Worm (Caenorhabditis elegans): ENCODE results near the gene E02C12.6.

Gene E02C12.6

DNA sequence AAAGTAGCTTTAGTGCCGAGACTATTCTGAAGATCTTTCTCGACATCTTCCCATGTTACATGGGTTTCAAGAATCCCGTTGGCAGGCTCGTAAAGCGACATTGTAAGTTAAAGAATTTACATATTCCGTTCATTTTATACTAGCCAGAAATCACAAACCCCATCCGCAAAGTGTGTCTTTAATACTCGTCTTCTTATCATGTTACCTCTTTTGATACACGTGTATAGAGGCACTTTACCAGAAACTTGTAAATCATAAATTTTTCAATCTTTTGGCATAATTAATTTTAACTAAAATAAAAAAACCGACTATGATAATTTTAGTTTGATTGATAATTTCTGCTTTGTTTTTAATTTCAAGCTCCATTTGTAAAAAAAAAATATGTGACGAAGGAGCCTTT, at the start of gene E02C12.6:
E02C12.6 (minus strand) TSS at position 101 of the 400 bp plus-strand sequence.
- TF ChIP-seq mxl-3 (GFP tag; optimal IDR thresholded peaks at IDR 0.05) (no peak), lim-7 (GFP tag; IDR thresholded peaks at IDR 0.05) (no peak), pqm-1 (tag; optimal IDR thresholded peaks at IDR 0.05) (peak; percentile 51), dmd-6 (GFP tag; IDR thresholded peaks at IDR 0.05) (peak; percentile 12; the same call in 1 of the 2 replicates), nhr-28 (tag; optimal IDR thresholded peaks at IDR 0.05) (peak; percentile 10)

DNA sequence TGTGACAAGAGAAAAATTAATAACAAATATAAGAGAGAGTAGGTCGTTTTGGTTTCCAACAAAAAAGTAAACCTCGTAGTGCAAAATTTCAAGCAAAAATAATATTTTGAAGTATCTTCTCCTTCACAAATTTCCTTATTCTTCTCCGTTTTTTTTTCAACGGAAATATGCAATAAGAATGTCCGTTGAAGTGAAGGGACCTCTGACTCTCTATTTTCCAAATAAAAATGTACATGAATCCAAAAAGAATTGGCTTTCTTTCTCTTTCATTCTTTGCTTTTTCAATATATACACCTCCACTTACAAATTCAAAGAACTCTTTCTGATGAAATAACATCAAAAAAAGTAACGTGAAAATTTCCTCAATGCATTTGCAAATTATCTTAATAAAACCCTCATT, 45.7 kb upstream of the E02C12.6 start, which contains the start of gene F36D4.1:
F36D4.1 (plus strand) TSS at position 301 of the 400 bp plus-strand sequence.
- TF ChIP-seq D1046.2 (GFP tag; IDR thresholded peaks at IDR 0.05), result no peak
- no peak for TF ChIP-seq mxl-3 (GFP tag; optimal IDR thresholded peaks at IDR 0.05)
- TF ChIP-seq ama-1 (optimal IDR thresholded peaks at IDR 0.05), result no peak
- no peak for TF ChIP-seq daf-8 (GFP tag; IDR thresholded peaks at IDR 0.05)
- no peak for TF ChIP-seq dmd-9 (GFP tag; IDR thresholded peaks at IDR 0.05)

DNA sequence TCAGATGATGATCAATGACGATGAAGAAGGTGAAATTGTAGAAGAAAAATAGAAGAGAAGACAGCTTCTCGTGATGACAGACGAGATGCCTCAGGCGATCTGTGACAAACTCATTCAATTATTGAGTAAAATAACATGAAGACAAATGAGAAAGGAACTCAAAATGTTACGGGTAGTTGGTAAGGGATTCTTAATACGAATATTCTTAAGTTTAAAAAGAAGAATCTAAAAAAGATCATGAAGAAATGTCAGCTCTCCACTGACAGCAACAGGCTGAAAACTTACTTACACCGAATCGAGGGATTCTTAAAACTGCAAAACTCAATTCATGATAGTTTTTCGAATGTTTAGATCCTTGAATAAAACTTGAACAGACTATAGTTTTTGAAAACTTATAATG, 43.6 kb upstream of the E02C12.6 start, which contains the start of gene F36D4.4:
F36D4.4 (minus strand) TSS at position 101 of the 400 bp plus-strand sequence.
- no peak for TF ChIP-seq ceh-44 (GFP tag; IDR thresholded peaks at IDR 0.05)
- no peak for TF ChIP-seq hlh-30 (tag; optimal IDR thresholded peaks at IDR 0.05; ENCODE audit: insufficient read depth)
- no peak for TF ChIP-seq mxl-3 (GFP tag; optimal IDR thresholded peaks at IDR 0.05)
- TF ChIP-seq lin-13 (GFP tag; optimal IDR thresholded peaks at IDR 0.05), result no peak
- no peak for TF ChIP-seq lin-15B (tag; optimal IDR thresholded peaks at IDR 0.05)
- no peak for TF ChIP-seq D1046.2 (GFP tag; IDR thresholded peaks at IDR 0.05)
- TF ChIP-seq Y75B8A.6 (GFP tag; IDR thresholded peaks at IDR 0.05), result no peak
- TF ChIP-seq cey-2 (tag; optimal IDR thresholded peaks at IDR 0.05; ENCODE audit: borderline replicate concordance, insufficient read depth), result no peak
- no peak for TF ChIP-seq unc-62 (GFP tag; optimal IDR thresholded peaks at IDR 0.05 in 1 of 2)
- no peak for TF ChIP-seq unc-62 (tag; optimal IDR thresholded peaks at IDR 0.05)
- TF ChIP-seq nhr-111 (GFP tag; optimal IDR thresholded peaks at IDR 0.05), result no peak

DNA sequence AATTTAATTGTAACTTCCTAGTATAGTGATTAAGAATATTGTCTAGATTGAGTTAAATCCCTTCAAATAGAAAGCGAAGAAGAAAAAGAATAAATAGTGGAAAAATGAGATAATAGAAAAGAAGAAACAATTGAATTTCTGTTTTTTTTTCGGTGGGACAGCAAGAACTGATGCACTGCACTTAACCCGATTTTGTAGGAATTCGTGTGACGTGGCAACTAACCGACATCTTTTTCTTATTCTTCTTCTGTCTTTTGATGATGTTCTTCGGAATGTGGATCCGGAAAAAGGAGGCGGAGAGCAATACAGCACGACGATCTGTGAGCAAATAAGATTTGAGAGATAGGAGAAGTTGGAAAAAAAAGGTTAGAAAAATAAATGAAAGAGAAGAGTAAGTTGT, 38.0 kb upstream of the E02C12.6 start:
- peak; percentile 69 for TF ChIP-seq ces-1 (GFP tag; optimal IDR thresholded peaks at IDR 0.05)
- no peak for TF ChIP-seq mxl-2 (GFP tag; conservative IDR thresholded peaks at IDR 0.05)
- no peak for TF ChIP-seq lin-13 (GFP tag; optimal IDR thresholded peaks at IDR 0.05)
- TF ChIP-seq ZK337.2 (GFP tag; IDR thresholded peaks at IDR 0.05), result no peak
- TF ChIP-seq fkh-10 (GFP tag; optimal IDR thresholded peaks at IDR 0.05), result peak; percentile 58
- TF ChIP-seq snpc-4 (tag; optimal IDR thresholded peaks at IDR 0.05), result no peak
- no peak for TF ChIP-seq ztf-11 (tag; optimal IDR thresholded peaks at IDR 0.05)
- no peak for TF ChIP-seq F37D6.2 (tag; optimal IDR thresholded peaks at IDR 0.05)
- no peak for TF ChIP-seq gei-8 (GFP tag; optimal IDR thresholded peaks at IDR 0.05)
- no peak for TF ChIP-seq sdz-12 (GFP tag; optimal IDR thresholded peaks at IDR 0.05)
- no peak for TF ChIP-seq php-3 (GFP tag; IDR thresholded peaks at IDR 0.05)
- TF ChIP-seq lin-29 (GFP tag; IDR thresholded peaks at IDR 0.05), result no peak
- TF ChIP-seq attf-4 (tag; optimal IDR thresholded peaks at IDR 0.05), result no peak
- TF ChIP-seq nhr-77 (tag; optimal IDR thresholded peaks at IDR 0.05), result no peak
- no peak for TF ChIP-seq lir-3 (tag; optimal IDR thresholded peaks at IDR 0.05)
- no peak for TF ChIP-seq nhr-25 (tag; optimal IDR thresholded peaks at IDR 0.05; ENCODE audit: borderline replicate concordance, insufficient read depth)
- no peak for TF ChIP-seq tra-1 (GFP tag; IDR thresholded peaks at IDR 0.05)
- no peak for TF ChIP-seq tag-97 (GFP tag; IDR thresholded peaks at IDR 0.05)
- no peak for TF ChIP-seq nhr-76 (tag; optimal IDR thresholded peaks at IDR 0.05)
- TF ChIP-seq egl-27 (tag; optimal IDR thresholded peaks at IDR 0.05), result no peak
- 0 out of 2 replicates have a peak, but pooled peaks have one; percentile 53 for TF ChIP-seq ctbp-1 (GFP tag; IDR thresholded peaks at IDR 0.05)
- TF ChIP-seq jun-1 (tag; optimal IDR thresholded peaks at IDR 0.05), result no peak
- no peak for TF ChIP-seq madf-5 (GFP tag; IDR thresholded peaks at IDR 0.05)
- TF ChIP-seq mdl-1 (tag; optimal IDR thresholded peaks at IDR 0.05), result no peak
